Worm (Caenorhabditis elegans) whole organism, L3 larva: ENCODE measurements around the gene his-61.

ENCODE experiments used
- R02D3.7 ChIP-seq: fragments of 150-350 bp; optimal IDR thresholded peaks from 2 replicates; lab custom pipeline; 2014; ENCODE audit warnings: missing biosample characterization, missing genetic modification characterization
- ZK546.5 ChIP-seq: sonication (generic microtip); optimal IDR thresholded peaks from 2 replicates; lab custom pipeline; 2017; ENCODE audit warnings: missing biosample characterization, missing genetic modification characterization
- ama-1 ChIP-seq: fragments of 150-350 bp; optimal IDR thresholded peaks from 2 replicates; lab custom pipeline; 2018
- ceh-16 ChIP-seq: sonication (generic microtip); optimal IDR thresholded peaks from 2 replicates; lab custom pipeline; 2017; ENCODE audit warnings: missing biosample characterization, missing genetic modification characterization
- ceh-28 ChIP-seq: fragments of 150-350 bp; optimal IDR thresholded peaks from 2 replicates; lab custom pipeline; 2014; ENCODE audit warnings: missing biosample characterization, missing genetic modification reagents, missing genetic modification characterization
- ceh-82 ChIP-seq: fragments of 150-350 bp; optimal IDR thresholded peaks from 2 replicates; lab custom pipeline; 2014; ENCODE audit warnings: missing biosample characterization, missing genetic modification characterization
- ceh-9 ChIP-seq: sonication (generic microtip); optimal IDR thresholded peaks from 2 replicates; lab custom pipeline; 2018; ENCODE audit warnings: missing biosample characterization, missing genetic modification characterization
- daf-12 ChIP-seq: fragments of 150-350 bp; optimal IDR thresholded peaks from 2 replicates; lab custom pipeline; 2014; ENCODE audit warnings: missing biosample characterization, missing genetic modification reagents, missing genetic modification characterization
- egl-27 ChIP-seq: sonication (generic microtip); optimal IDR thresholded peaks from 4 replicates; lab custom pipeline; 2017; ENCODE audit warnings: missing biosample characterization, missing genetic modification reagents, missing genetic modification characterization
- egl-5 ChIP-seq: fragments of 150-350 bp; optimal IDR thresholded peaks from 2 replicates; lab custom pipeline; 2017; ENCODE audit warnings: missing biosample characterization, missing genetic modification reagents, missing genetic modification characterization, inconsistent platforms
- elt-1 ChIP-seq: fragments of 150-350 bp; optimal IDR thresholded peaks from 2 replicates; lab custom pipeline; 2014; ENCODE audit warnings: missing biosample characterization, missing genetic modification characterization
- elt-2 ChIP-seq: sonication (generic microtip); optimal IDR thresholded peaks from 2 replicates; lab custom pipeline; 2016; ENCODE audit warnings: missing genetic modification reagents, mild to moderate bottlenecking, missing genetic modification characterization, missing compliant biosample characterization
- elt-3 ChIP-seq, 3 experiments: fragments of 150-350 bp in 1 of 3; sonication (generic microtip) in 2 of 3; optimal IDR thresholded peaks; 2 replicates in 2 of 3; 4 replicates in 1 of 3; lab custom pipeline; 2014 to 2017; ENCODE audit warnings: missing biosample characterization in 3 of 3, missing genetic modification characterization in 3 of 3
- fkh-10 ChIP-seq: sonication (generic microtip); optimal IDR thresholded peaks from 2 replicates; lab custom pipeline; 2017; ENCODE audit warnings: missing biosample characterization, missing genetic modification reagents, missing genetic modification characterization
- fkh-2 ChIP-seq: fragments of 150-350 bp; optimal IDR thresholded peaks from 2 replicates; lab custom pipeline; 2014; ENCODE audit warnings: missing biosample characterization, missing genetic modification reagents, missing genetic modification characterization
- hmg-11 ChIP-seq: sonication (generic microtip); optimal IDR thresholded peaks from 2 replicates; lab custom pipeline; 2016; ENCODE audit warnings: missing genetic modification characterization, missing compliant biosample characterization
- jun-1 ChIP-seq: fragments of 150-350 bp; optimal IDR thresholded peaks from 2 replicates; lab custom pipeline; 2014; ENCODE audit warnings: missing biosample characterization, missing genetic modification reagents, missing genetic modification characterization
- lin-15B ChIP-seq: fragments of 150-350 bp; optimal IDR thresholded peaks from 2 replicates; lab custom pipeline; 2014; ENCODE audit warnings: missing biosample characterization, missing genetic modification characterization
- lin-39 ChIP-seq: fragments of 150-350 bp; optimal IDR thresholded peaks from 2 replicates; lab custom pipeline; 2018; ENCODE audit warnings: missing biosample characterization, missing genetic modification reagents, missing genetic modification characterization
- lsy-12 ChIP-seq: sonication (generic microtip); optimal IDR thresholded peaks from 2 replicates; lab custom pipeline; 2016; ENCODE audit warnings: mild to moderate bottlenecking, missing genetic modification characterization, missing compliant biosample characterization
- mml-1 ChIP-seq: fragments of 150-350 bp; sonication (generic microtip); optimal IDR thresholded peaks from 3 replicates; lab custom pipeline; 2014; ENCODE audit warnings: missing biosample characterization, missing genetic modification characterization
- nfya-1 ChIP-seq: sonication (generic microtip); optimal IDR thresholded peaks from 2 replicates; lab custom pipeline; 2017; ENCODE audit warnings: missing genetic modification characterization, mild to moderate bottlenecking, missing compliant biosample characterization, antibody characterized with exemption, moderate library complexity; ENCODE audit not compliant: insufficient read depth
- nhr-12 ChIP-seq: fragments of 150-350 bp; optimal IDR thresholded peaks from 2 replicates; lab custom pipeline; 2014; ENCODE audit warnings: missing biosample characterization, missing genetic modification characterization
- nhr-237 ChIP-seq: fragments of 150-350 bp; optimal IDR thresholded peaks from 2 replicates; lab custom pipeline; 2014; ENCODE audit warnings: missing biosample characterization, missing genetic modification characterization
- nhr-25 ChIP-seq: sonication (generic microtip); optimal IDR thresholded peaks from 2 replicates; lab custom pipeline; 2017; ENCODE audit warnings: missing biosample characterization, missing genetic modification characterization
- nhr-43 ChIP-seq: sonication (generic microtip); optimal IDR thresholded peaks from 2 replicates; lab custom pipeline; 2016; ENCODE audit warnings: mild to moderate bottlenecking, missing genetic modification characterization, missing compliant biosample characterization; ENCODE audit not compliant: poor library complexity, severe bottlenecking
- nhr-76 ChIP-seq: fragments of 150-350 bp; sonication (generic microtip); optimal IDR thresholded peaks from 5 replicates; lab custom pipeline; 2014; ENCODE audit warnings: missing biosample characterization, missing genetic modification characterization
- nhr-77 ChIP-seq: fragments of 150-350 bp; optimal IDR thresholded peaks from 2 replicates; lab custom pipeline; 2014; ENCODE audit warnings: missing biosample characterization, missing genetic modification characterization
- pha-4 ChIP-seq: fragments of 150-350 bp; optimal IDR thresholded peaks from 2 replicates; lab custom pipeline; 2014; ENCODE audit warnings: missing biosample characterization, missing genetic modification reagents, missing genetic modification characterization
- pqm-1 ChIP-seq: fragments of 150-350 bp; optimal IDR thresholded peaks from 2 replicates; lab custom pipeline; 2017; ENCODE audit warnings: missing biosample characterization, missing genetic modification characterization, inconsistent platforms
- skn-1 ChIP-seq: fragments of 150-350 bp; optimal IDR thresholded peaks from 2 replicates; lab custom pipeline; 2014; ENCODE audit warnings: missing biosample characterization, missing genetic modification characterization
- snpc-4 ChIP-seq: fragments of 150-350 bp; optimal IDR thresholded peaks from 2 replicates; lab custom pipeline; 2014; ENCODE audit warnings: missing biosample characterization, missing genetic modification characterization
- tbx-2 ChIP-seq: sonication (generic microtip); optimal IDR thresholded peaks from 2 replicates; lab custom pipeline; 2016; ENCODE audit warnings: mild to moderate bottlenecking, missing genetic modification characterization, missing compliant biosample characterization
- unc-39 ChIP-seq: sonication (generic microtip); optimal IDR thresholded peaks from 4 replicates; lab custom pipeline; 2017; ENCODE audit warnings: missing biosample characterization, missing genetic modification characterization
- unc-62 ChIP-seq: fragments of 150-350 bp; sonication (generic microtip); optimal IDR thresholded peaks from 4 replicates; lab custom pipeline; 2014; ENCODE audit warnings: missing biosample characterization, missing genetic modification reagents, missing genetic modification characterization
- zag-1 ChIP-seq: fragments of 150-350 bp; optimal IDR thresholded peaks from 2 replicates; lab custom pipeline; 2014; ENCODE audit warnings: missing biosample characterization, missing genetic modification characterization
- ztf-11 ChIP-seq: fragments of 150-350 bp; optimal IDR thresholded peaks from 2 replicates; lab custom pipeline; 2014; ENCODE audit warnings: missing biosample characterization, missing genetic modification characterization

The his-61 gene

ce11 chrIV:7486201-7486947, at the start of gene his-61, which contains the start of gene his-62:
Gene his-61 (minus strand): TSS chrIV:7486217.
Gene his-62 (plus strand): TSS chrIV:7486545.
- TF ChIP-seq lin-15B (tag; lab: Kevin White, UChicago): peak; percentile 13
- no peak for TF ChIP-seq zag-1 (tag; lab: Kevin White, UChicago)
- TF ChIP-seq elt-3 (tag; optimal IDR thresholded peaks at IDR 0.05; lab: Kevin White, UChicago): no peak
- TF ChIP-seq nfya-1 (tag; lab: Kevin White, UChicago): peak; percentile 49
- no peak for TF ChIP-seq ceh-28 (tag; lab: Kevin White, UChicago)
- TF ChIP-seq egl-27 (tag; lab: Kevin White, UChicago): no peak
- peak; percentile 85 for TF ChIP-seq nhr-25 (tag; lab: Kevin White, UChicago)
- no peak for TF ChIP-seq R02D3.7 (tag; lab: Kevin White, UChicago)
- peak; percentile 18 for TF ChIP-seq nhr-43
- TF ChIP-seq elt-1 (tag; lab: Kevin White, UChicago): peak; percentile 42
- no peak for TF ChIP-seq ceh-82
- TF ChIP-seq tbx-2 (tag; lab: Kevin White, UChicago): no peak
- TF ChIP-seq snpc-4 (tag; lab: Kevin White, UChicago): peak; percentile 82
- no peak for TF ChIP-seq egl-5 (tag; lab: Kevin White, UChicago)
- peak; percentile 63 for TF ChIP-seq lsy-12
- TF ChIP-seq unc-39 (tag; lab: Kevin White, UChicago): no peak
- peak; percentile 73 for TF ChIP-seq pha-4
- TF ChIP-seq elt-2 (tag; lab: Kevin White, UChicago): peak; percentile 83
- TF ChIP-seq pqm-1: peak; percentile 52
- TF ChIP-seq nhr-12 (tag; lab: Kevin White, UChicago): no peak
- TF ChIP-seq jun-1: peak; percentile 43

ce11 chrIV:7532360-7532759, 46.3 kb upstream of the his-61 start, which contains the start of gene R05G6.1:
Gene R05G6.1 (plus strand): TSS chrIV:7532660.
- no peak for TF ChIP-seq unc-39 (tag; lab: Kevin White, UChicago)

ce11 chrIV:7530226-7531070, 44.4 kb upstream of the his-61 start:
- TF ChIP-seq ZK546.5 (tag; lab: Kevin White, UChicago) (no peak), egl-5 (tag; lab: Kevin White, UChicago) (peak; percentile 26), R02D3.7 (tag; lab: Kevin White, UChicago) (no peak), nhr-25 (tag; lab: Kevin White, UChicago) (peak; percentile 48)

- TF ChIP-seq R02D3.7 (tag; lab: Kevin White, UChicago): no peak
- TF ChIP-seq ama-1 (lab: Kevin White, UChicago): no peak
- TF ChIP-seq elt-1 (tag; lab: Kevin White, UChicago): no peak
- TF ChIP-seq mml-1 (tag; lab: Kevin White, UChicago): no peak
- no peak for TF ChIP-seq ceh-82
- TF ChIP-seq lin-39 (tag; lab: Kevin White, UChicago): no peak
- TF ChIP-seq pha-4: peak; percentile 27
Measured at ce11 chrIV:7523744-7524143, 37.7 kb upstream of the his-61 start.

ce11 chrIV:7521591-7521990, 35.6 kb upstream of the his-61 start:
- no peak for TF ChIP-seq fkh-10
- no peak for TF ChIP-seq ceh-16 (tag; lab: Kevin White, UChicago)
- TF ChIP-seq unc-62 (GFP tag; lab: Kevin White, UChicago): no peak
- TF ChIP-seq ama-1 (lab: Kevin White, UChicago): no peak

- TF ChIP-seq ZK546.5 (tag; lab: Kevin White, UChicago) (no peak), nhr-43 (no peak), elt-2 (tag; lab: Kevin White, UChicago) (peak; percentile 65), ztf-11 (tag; lab: Kevin White, UChicago) (no peak), zag-1 (tag; lab: Kevin White, UChicago) (no peak), tbx-2 (tag; lab: Kevin White, UChicago) (no peak), lin-15B (tag; lab: Kevin White, UChicago) (no peak), nhr-76 (tag; lab: Kevin White, UChicago) (no peak), skn-1 (no peak), fkh-10 (no peak), snpc-4 (tag; lab: Kevin White, UChicago) (no peak), fkh-2 (tag; lab: Kevin White, UChicago) (no peak), nhr-77 (tag; lab: Kevin White, UChicago) (no peak), nfya-1 (tag; lab: Kevin White, UChicago) (no peak), daf-12 (tag; lab: Kevin White, UChicago) (no peak), ceh-16 (tag; lab: Kevin White, UChicago) (no peak), nhr-237 (tag; lab: Kevin White, UChicago) (no peak), pha-4 (peak; percentile 48), pqm-1 (peak; percentile 50), unc-39 (tag; lab: Kevin White, UChicago) (no peak), ceh-9 (tag; lab: Kevin White, UChicago) (no peak), mml-1 (tag; lab: Kevin White, UChicago) (no peak), hmg-11 (tag; lab: Kevin White, UChicago) (no peak)
- TF ChIP-seq, all 47 proteins: peak for 3
Measured at ce11 chrIV:7520841-7521240, 34.8 kb upstream of the his-61 start.
